Fruit fly (Drosophila melanogaster) whole organism, embryonic: ENCODE data around the gene Nf-YC.

Experiments used
- Aef1 ChIP-seq: fragments of 200-800 bp; sonication (Bioruptor generic); IDR thresholded peaks from 3 replicates; pipeline ENCODE4 v1.3.6; 2022; ENCODE audit warnings: missing biosample characterization, missing genetic modification characterization
- Awh ChIP-seq: fragments of 200-800 bp; sonication (Bioruptor generic); IDR thresholded peaks from 2 replicates; pipeline ENCODE4, ENCODE4 v1.3.6; 2022; ENCODE audit warnings: missing biosample characterization, missing genetic modification characterization
- Blimp-1 ChIP-seq: fragments of 200-800 bp; sonication (Bioruptor generic); optimal IDR thresholded peaks from 3 replicates; lab custom pipeline; 2018; ENCODE audit warnings: missing biosample characterization, missing genetic modification characterization, mild to moderate bottlenecking, moderate library complexity, missing genetic modification reagents
- CG10431 ChIP-seq: fragments of 200-800 bp; sonication (Bioruptor generic); optimal IDR thresholded peaks from 3 replicates; lab custom pipeline; 2018; ENCODE audit warnings: missing biosample characterization, mild to moderate bottlenecking, missing genetic modification characterization
- CG11723 ChIP-seq: fragments of 200-800 bp; sonication (Bioruptor generic); optimal IDR thresholded peaks from 2 replicates; lab custom pipeline; 2017; ENCODE audit warnings: missing biosample characterization, mild to moderate bottlenecking, missing genetic modification characterization
- CG12744 ChIP-seq: fragments of 200-800 bp; sonication (Bioruptor generic); optimal IDR thresholded peaks from 2 replicates; lab custom pipeline; 2016; ENCODE audit warnings: missing biosample characterization, missing genetic modification characterization
- CG13424 ChIP-seq: fragments of 200-800 bp; sonication (Bioruptor generic); optimal IDR thresholded peaks from 2 replicates; lab custom pipeline; 2019; ENCODE audit warnings: missing biosample characterization, mild to moderate bottlenecking, missing genetic modification characterization, moderate library complexity
- CG14441 ChIP-seq: fragments of 200-800 bp; sonication (Bioruptor generic); IDR thresholded peaks from 2 replicates; pipeline ENCODE4 v1.3.6; 2022; ENCODE audit warnings: missing biosample characterization, missing genetic modification characterization
- CG15479 ChIP-seq: fragments of 200-800 bp; sonication (Bioruptor generic); optimal IDR thresholded peaks from 3 replicates; lab custom pipeline; 2019; ENCODE audit warnings: missing biosample characterization, mild to moderate bottlenecking, missing genetic modification characterization, moderate library complexity
- CG16815 ChIP-seq: fragments of 200-800 bp; sonication (Bioruptor generic); optimal IDR thresholded peaks from 3 replicates; lab custom pipeline; 2017; ENCODE audit warnings: missing biosample characterization, mild to moderate bottlenecking, missing genetic modification characterization
- CG18011 ChIP-seq: fragments of 200-800 bp; sonication (Bioruptor generic); optimal IDR thresholded peaks from 2 replicates; lab custom pipeline; 2017; ENCODE audit warnings: missing biosample characterization, missing genetic modification characterization, mild to moderate bottlenecking, moderate library complexity, missing genotype
- CG30403 ChIP-seq: fragments of 200-800 bp; sonication (Bioruptor generic); optimal IDR thresholded peaks from 3 replicates; lab custom pipeline; 2016; ENCODE audit warnings: missing biosample characterization, missing genetic modification characterization
- CG32772 ChIP-seq: fragments of 200-800 bp; sonication (Bioruptor generic); IDR thresholded peaks from 2 replicates; pipeline ENCODE4 v1.3.6; 2022; ENCODE audit warnings: missing biosample characterization, missing genetic modification characterization
- CG3281 ChIP-seq: fragments of 200-800 bp; sonication (Bioruptor generic); optimal IDR thresholded peaks from 3 replicates; lab custom pipeline; 2017; ENCODE audit warnings: missing biosample characterization, mild to moderate bottlenecking, missing genetic modification characterization
- CG4328 ChIP-seq: fragments of 200-800 bp; sonication (Bioruptor generic); optimal IDR thresholded peaks from 3 replicates; lab custom pipeline; 2017; ENCODE audit warnings: missing biosample characterization, missing genetic modification reagents, missing genetic modification characterization
- CG4360 ChIP-seq: fragments of 200-800 bp; sonication (Bioruptor generic); IDR thresholded peaks from 2 replicates; pipeline ENCODE4 v1.3.6; 2022; ENCODE audit warnings: missing biosample characterization, missing genetic modification characterization
- CG6175 ChIP-seq: fragments of 200-800 bp; sonication (Bioruptor generic); IDR thresholded peaks from 3 replicates; pipeline ENCODE4 v1.3.6; 2022; ENCODE audit warnings: missing biosample characterization, missing genetic modification characterization
- CG6683 ChIP-seq: fragments of 200-800 bp; sonication (Bioruptor generic); optimal IDR thresholded peaks from 2 replicates; lab custom pipeline; 2017; ENCODE audit warnings: missing biosample characterization, mild to moderate bottlenecking, missing genetic modification characterization, missing genetic modification reagents
- CG6813 ChIP-seq: fragments of 200-800 bp; sonication (Bioruptor generic); optimal IDR thresholded peaks from 2 replicates; lab custom pipeline; 2017; ENCODE audit warnings: missing biosample characterization, missing genetic modification characterization, mild to moderate bottlenecking, moderate library complexity, missing genetic modification reagents
- CG7556 ChIP-seq: fragments of 200-800 bp; sonication (Bioruptor generic); optimal IDR thresholded peaks from 2 replicates; lab custom pipeline; 2017; ENCODE audit warnings: missing biosample characterization, mild to moderate bottlenecking, missing genetic modification characterization
- CG7839 ChIP-seq: fragments of 200-800 bp; sonication (Bioruptor generic); optimal IDR thresholded peaks from 3 replicates; lab custom pipeline; 2018; ENCODE audit warnings: missing biosample characterization, mild to moderate bottlenecking, missing genetic modification characterization, moderate library complexity
- HLH3B ChIP-seq: fragments of 200-800 bp; sonication (Bioruptor generic); IDR thresholded peaks from 2 replicates; pipeline ENCODE4 v1.3.6; 2022; ENCODE audit warnings: missing biosample characterization, missing genetic modification characterization
- Hr3 ChIP-seq: fragments of 200-800 bp; sonication (Bioruptor generic); optimal IDR thresholded peaks from 3 replicates; lab custom pipeline; 2016; ENCODE audit warnings: missing biosample characterization, missing genetic modification characterization
- Hr39 ChIP-seq: fragments of >200 bp; optimal IDR thresholded peaks from 2 replicates; lab custom pipeline; 2017
- Jarid2 ChIP-seq: fragments of 200-800 bp; sonication (Bioruptor generic); optimal IDR thresholded peaks from 3 replicates; lab custom pipeline; 2017; ENCODE audit warnings: mild to moderate bottlenecking, missing biosample characterization, missing genetic modification reagents, missing genetic modification characterization
- Myb ChIP-seq: fragments of 200-800 bp; sonication (Bioruptor generic); optimal IDR thresholded peaks from 2 replicates; lab custom pipeline; 2016; ENCODE audit warnings: missing biosample characterization, missing genetic modification characterization
- PHDP ChIP-seq: fragments of 200-800 bp; sonication (Bioruptor generic); optimal IDR thresholded peaks from 3 replicates; lab custom pipeline; 2018; ENCODE audit warnings: missing biosample characterization, mild to moderate bottlenecking, missing genetic modification characterization, moderate library complexity
- Six4 ChIP-seq: fragments of 200-800 bp; sonication (Bioruptor generic); optimal IDR thresholded peaks from 2 replicates; lab custom pipeline; 2016; ENCODE audit warnings: missing biosample characterization, missing genetic modification characterization
- Usf ChIP-seq: fragments of 200-800 bp; sonication (Bioruptor generic); optimal IDR thresholded peaks from 2 replicates; lab custom pipeline; 2017; ENCODE audit warnings: missing genotype, missing biosample characterization, missing genetic modification characterization
- Xrp1 ChIP-seq: fragments of 200-800 bp; sonication (Bioruptor generic); IDR thresholded peaks from 2 replicates; pipeline ENCODE4 v1.3.6; 2022; ENCODE audit warnings: missing biosample characterization, missing genetic modification characterization
- bcd ChIP-seq: fragments of 200-800 bp; sonication (Bioruptor generic); optimal IDR thresholded peaks from 2 replicates; lab custom pipeline; 2017; ENCODE audit warnings: missing biosample characterization, mild to moderate bottlenecking, missing genetic modification characterization
- cad ChIP-seq: fragments of >200 bp; optimal IDR thresholded peaks from 2 replicates; lab custom pipeline; 2017; ENCODE audit warnings: missing biosample characterization, missing genetic modification characterization
- chm ChIP-seq: fragments of 200-800 bp; sonication (Bioruptor generic); IDR thresholded peaks from 2 replicates; pipeline ENCODE4 v1.3.6; 2022; ENCODE audit warnings: missing biosample characterization, missing genetic modification characterization
- en ChIP-seq: fragments of 200-800 bp; sonication (Bioruptor generic); optimal IDR thresholded peaks from 2 replicates; lab custom pipeline; 2016; ENCODE audit warnings: missing biosample characterization, missing genetic modification characterization
- hb ChIP-seq: fragments of 200-800 bp; sonication (Bioruptor generic); IDR thresholded peaks from 3 replicates; pipeline ENCODE4 v1.3.6; 2022; ENCODE audit warnings: missing biosample characterization, missing genetic modification characterization; ENCODE audit not compliant: partially characterized antibody
- hbn ChIP-seq: fragments of 200-800 bp; sonication (Bioruptor generic); IDR thresholded peaks from 2 replicates; pipeline ENCODE4 v1.3.6; 2022; ENCODE audit warnings: missing biosample characterization, missing genetic modification characterization; ENCODE audit not compliant: partially characterized antibody
- lbe ChIP-seq: fragments of 200-800 bp; sonication (Bioruptor generic); optimal IDR thresholded peaks from 2 replicates; lab custom pipeline; 2016; ENCODE audit warnings: missing biosample characterization, mild to moderate bottlenecking, missing genetic modification characterization
- mam ChIP-seq: fragments of 200-800 bp; sonication (Bioruptor generic); optimal IDR thresholded peaks from 3 replicates; lab custom pipeline; 2016; ENCODE audit warnings: missing biosample characterization, missing genetic modification characterization
- onecut ChIP-seq: fragments of 200-800 bp; sonication (Bioruptor generic); IDR thresholded peaks from 2 replicates; pipeline ENCODE4 v1.3.6; 2022; ENCODE audit warnings: missing biosample characterization, missing genetic modification characterization
- otp ChIP-seq: fragments of 200-800 bp; sonication (Bioruptor generic); IDR thresholded peaks from 3 replicates; pipeline ENCODE4, ENCODE4 v1.3.6; 2022; ENCODE audit warnings: missing biosample characterization, missing genetic modification characterization
- p53 ChIP-seq: fragments of 200-800 bp; sonication (Bioruptor generic); optimal IDR thresholded peaks from 2 replicates; lab custom pipeline; 2016; ENCODE audit warnings: missing biosample characterization, missing genetic modification characterization
- pan ChIP-seq, 4 experiments: fragments of >200 bp in 3 of 4; fragments of 200-800 bp in 1 of 4; sonication (Bioruptor generic) in 1 of 4; optimal IDR thresholded peaks in 3 of 4; IDR thresholded peaks in 1 of 4; 2 replicates each; pipeline versions ENCODE4 v1.3.6 to Lab custom; 2017 to 2022; ENCODE audit warnings: missing biosample characterization in 2 of 4, missing genetic modification characterization in 2 of 4, mixed read lengths in 1 of 4
- prd ChIP-seq, 3 experiments: fragments of >200 bp in 2 of 3; fragments of 200-800 bp in 1 of 3; sonication (Bioruptor generic) in 1 of 3; optimal IDR thresholded peaks in 2 of 3; IDR thresholded peaks in 1 of 3; 2 replicates in 2 of 3; 3 replicates in 1 of 3; pipeline versions ENCODE4 v1.3.6 to Lab custom; 2017 to 2022; ENCODE audit warnings: missing biosample characterization in 1 of 3, missing genetic modification characterization in 1 of 3
- pum ChIP-seq: fragments of 200-800 bp; sonication (Bioruptor generic); optimal IDR thresholded peaks from 2 replicates; lab custom pipeline; 2016; ENCODE audit warnings: missing biosample characterization, missing genetic modification characterization
- slbo ChIP-seq: fragments of 200-800 bp; sonication (Bioruptor generic); IDR thresholded peaks from 2 replicates; pipeline ENCODE4 v1.3.6; 2022; ENCODE audit warnings: missing biosample characterization, missing genetic modification characterization
- slou ChIP-seq: fragments of 200-800 bp; sonication (Bioruptor generic); optimal IDR thresholded peaks from 3 replicates; lab custom pipeline; 2016; ENCODE audit warnings: missing biosample characterization, missing genetic modification characterization
- sqz ChIP-seq: fragments of 200-800 bp; sonication (Bioruptor generic); optimal IDR thresholded peaks from 3 replicates; lab custom pipeline; 2018; ENCODE audit warnings: missing biosample characterization, mild to moderate bottlenecking, missing genetic modification characterization
- vnd ChIP-seq: fragments of 200-800 bp; sonication (Bioruptor generic); IDR thresholded peaks from 3 replicates; pipeline ENCODE4 v1.3.6; 2022; ENCODE audit warnings: missing biosample characterization, missing genetic modification characterization; ENCODE audit not compliant: partially characterized antibody
- wdn ChIP-seq: fragments of 200-800 bp; sonication (Bioruptor generic); IDR thresholded peaks from 2 replicates; pipeline ENCODE4 v1.3.6; 2022; ENCODE audit warnings: missing biosample characterization, missing genetic modification characterization
- zfh2 ChIP-seq: fragments of 200-800 bp; sonication (Bioruptor generic); optimal IDR thresholded peaks from 2 replicates; lab custom pipeline; 2016; ENCODE audit warnings: missing biosample characterization, missing genetic modification characterization

The Nf-YC gene

dm6 chrX:6770924-6771323 is 49.8 kb downstream of the Nf-YC start, which contains the start of gene Coq7 (continued):
- TF ChIP-seq Six4 (GFP tag; lab: Kevin White, UChicago) (no peak), vnd (peak; percentile 99), CG12744 (no peak), CG13424 (peak; percentile 89), Awh (GFP tag; lab: Robert Waterston, UW) (peak; percentile 76), slou (GFP tag; lab: Kevin White, UChicago) (peak; percentile 79), otp (peak; percentile 87), CG30403 (GFP tag; lab: Kevin White, UChicago) (peak; percentile 93), CG14441 (GFP tag; lab: Robert Waterston, UW) (peak; percentile 94), CG18011 (GFP tag; lab: Kevin White, UChicago) (peak; percentile 78), cad (no peak), PHDP (tag; lab: Kevin White, UChicago) (no peak), CG3281 (GFP tag; lab: Kevin White, UChicago) (no peak), hb (GFP tag; lab: Robert Waterston, UW) (peak; percentile 95), wdn (GFP tag; lab: Robert Waterston, UW) (peak; percentile 76), CG11723 (GFP tag; lab: Kevin White, UChicago) (no peak), CG16815 (GFP tag; lab: Kevin White, UChicago) (peak; percentile 82), lbe (GFP tag; lab: Kevin White, UChicago) (no peak), CG6683 (GFP tag; lab: Kevin White, UChicago) (peak; percentile 66), CG32772 (GFP tag; lab: Robert Waterston, UW) (peak; percentile 90), slbo (GFP tag; lab: Robert Waterston, UW) (peak; percentile 96), Myb (GFP tag; lab: Kevin White, UChicago) (peak; percentile 17), CG4360 (GFP tag; lab: Robert Waterston, UW) (peak; percentile 38; the same call in 1 of the 2 replicates), Xrp1 (GFP tag; lab: Robert Waterston, UW) (peak; percentile 92), chm (GFP tag; lab: Robert Waterston, UW) (peak; percentile 87), Hr39 (lab: Kevin White, UChicago) (no peak), Hr3 (GFP tag; lab: Kevin White, UChicago) (peak; percentile 86), bcd (GFP tag; lab: Kevin White, UChicago) (peak; percentile 83), HLH3B (GFP tag; lab: Robert Waterston, UW) (peak; percentile 87), CG6813 (GFP tag; lab: Kevin White, UChicago) (peak; percentile 62), CG4328 (GFP tag; lab: Kevin White, UChicago) (peak; percentile 68), prd (optimal IDR thresholded peaks at IDR 0.05; lab: Kevin White, UChicago) (no peak), prd (GFP tag; IDR thresholded peaks at IDR 0.05; lab: Robert Waterston, UW) (peak; percentile 96), p53 (GFP tag; lab: Kevin White, UChicago) (no peak), zfh2 (GFP tag; lab: Kevin White, UChicago) (peak; percentile 61), Aef1 (GFP tag; lab: Robert Waterston, UW) (peak; percentile 92), onecut (GFP tag; lab: Robert Waterston, UW) (peak; percentile 63), pan (optimal IDR thresholded peaks at IDR 0.05; lab: Kevin White, UChicago) (no peak), pan (GFP tag; optimal IDR thresholded peaks at IDR 0.05 in 1 of 2, IDR thresholded peaks at IDR 0.05 in 1 of 2) (peak in 1 of 2 experiments; percentile 92), CG6175 (GFP tag; lab: Robert Waterston, UW) (peak; percentile 80), pum (GFP tag; lab: Kevin White, UChicago) (peak; percentile 62), sqz (GFP tag; lab: Kevin White, UChicago) (no peak), Jarid2 (no peak), Blimp-1 (no peak), Usf (GFP tag; lab: Kevin White, UChicago) (peak; percentile 82), CG15479 (GFP tag; lab: Kevin White, UChicago) (peak; percentile 75), mam (GFP tag; lab: Kevin White, UChicago) (peak; percentile 67), hbn (peak; percentile 97), CG7839 (tag; lab: Kevin White, UChicago) (no peak), en (no peak), CG10431 (GFP tag; lab: Kevin White, UChicago) (no peak), CG7556 (GFP tag; lab: Kevin White, UChicago) (peak; percentile 79)
